Worm (Caenorhabditis elegans) whole organism, young adult: ENCODE data around the gene par-1.

Experiments
- B0019.2 ChIP-seq: fragments of 200-800 bp; sonication (Bioruptor generic); conservative IDR thresholded peaks from 2 replicates; pipeline ENCODE4 v1.3.6; 2022; ENCODE audit warnings: missing genetic modification reagents, missing genetic modification characterization, missing compliant biosample characterization
- B0336.3 ChIP-seq: fragments of 200-800 bp; sonication (Bioruptor generic); IDR thresholded peaks from 2 replicates; pipeline ENCODE4 v1.3.6; 2022; ENCODE audit warnings: missing genetic modification characterization, missing compliant biosample characterization
- C06A6.2 ChIP-seq: fragments of 200-800 bp; sonication (Bioruptor generic); conservative IDR thresholded peaks from 2 replicates; pipeline ENCODE4 v1.3.6; 2022; ENCODE audit warnings: missing genetic modification characterization, missing compliant biosample characterization
- F22D6.2 ChIP-seq: sonication (generic microtip); optimal IDR thresholded peaks from 2 replicates; lab custom pipeline; 2016; ENCODE audit warnings: mild to moderate bottlenecking, missing genetic modification characterization, missing compliant biosample characterization
- K11D2.4 ChIP-seq: fragments of 200-800 bp; sonication (Bioruptor generic); IDR thresholded peaks from 2 replicates; pipeline ENCODE4 v1.3.6; 2022; ENCODE audit warnings: missing genetic modification reagents, missing genetic modification characterization, missing compliant biosample characterization
- K12H6.12 ChIP-seq: fragments of 200-800 bp; sonication (Bioruptor generic); optimal IDR thresholded peaks from 2 replicates; lab custom pipeline; 2018; ENCODE audit warnings: mild to moderate bottlenecking, missing genetic modification characterization, missing compliant biosample characterization
- Y56A3A.18 ChIP-seq: fragments of 200-800 bp; sonication (Bioruptor generic); IDR thresholded peaks from 2 replicates; pipeline ENCODE4 v1.3.6; 2022; ENCODE audit warnings: missing genetic modification reagents, missing genetic modification characterization, missing compliant biosample characterization
- Y95B8A.8 ChIP-seq: fragments of 200-800 bp; sonication (Bioruptor generic); IDR thresholded peaks from 2 replicates; pipeline ENCODE4 v1.3.6; 2022; ENCODE audit warnings: missing genetic modification reagents, missing genetic modification characterization, missing compliant biosample characterization
- ama-1 ChIP-seq, 3 experiments: fragments of 150-350 bp in 1 of 3; sonication (generic microtip) in 2 of 3; optimal IDR thresholded peaks; 2 replicates each; lab custom pipeline; 2014 to 2018; ENCODE audit warnings: missing biosample characterization in 2 of 3, missing genetic modification characterization in 2 of 3, missing genetic modification reagents in 2 of 3
- atf-7 ChIP-seq: sonication (generic microtip); optimal IDR thresholded peaks from 2 replicates; lab custom pipeline; 2017; ENCODE audit warnings: mild to moderate bottlenecking, missing genetic modification characterization, missing compliant biosample characterization
- athp-1 ChIP-seq: sonication (generic microtip); optimal IDR thresholded peaks from 2 replicates; lab custom pipeline; 2017; ENCODE audit warnings: mild to moderate bottlenecking, missing genetic modification characterization, missing compliant biosample characterization
- attf-3 ChIP-seq: fragments of 200-800 bp; sonication (Bioruptor generic); conservative IDR thresholded peaks from 2 replicates; pipeline ENCODE4 v1.3.6; 2022; ENCODE audit warnings: missing genetic modification reagents, missing genetic modification characterization, missing compliant biosample characterization
- attf-5 ChIP-seq: fragments of 200-800 bp; sonication (Bioruptor generic); optimal IDR thresholded peaks from 2 replicates; lab custom pipeline; 2018; ENCODE audit warnings: mild to moderate bottlenecking, missing genetic modification characterization, missing compliant biosample characterization
- bed-2 ChIP-seq: fragments of 200-800 bp; sonication (Bioruptor generic); IDR thresholded peaks from 2 replicates; pipeline ENCODE4 v1.3.6; 2022; ENCODE audit warnings: missing genetic modification reagents, missing genetic modification characterization, missing compliant biosample characterization
- cebp-1 ChIP-seq, 2 experiments: fragments of 200-800 bp in 1 of 2; sonication (Bioruptor generic) in 1 of 2; sonication (generic microtip) in 1 of 2; IDR thresholded peaks in 1 of 2; optimal IDR thresholded peaks in 1 of 2; 2 replicates each; pipeline versions ENCODE4 v1.3.6 to Lab custom; 2017 to 2022; ENCODE audit warnings: missing compliant biosample characterization in 2 of 2, missing genetic modification characterization in 2 of 2, mild to moderate bottlenecking in 1 of 2, missing genetic modification reagents in 1 of 2, moderate library complexity in 1 of 2
- ceh-27 ChIP-seq: fragments of 200-800 bp; sonication (Bioruptor generic); optimal IDR thresholded peaks from 2 replicates; lab custom pipeline; 2018; ENCODE audit warnings: mild to moderate bottlenecking, missing genetic modification characterization, moderate library complexity, missing compliant biosample characterization
- die-1 ChIP-seq: sonication (generic microtip); optimal IDR thresholded peaks from 2 replicates; lab custom pipeline; 2016; ENCODE audit warnings: missing genotype, mild to moderate bottlenecking, missing genetic modification characterization, missing compliant biosample characterization
- dox-1 ChIP-seq: fragments of 200-800 bp; sonication (Bioruptor generic); IDR thresholded peaks from 2 replicates; pipeline ENCODE4 v1.3.6; 2022; ENCODE audit warnings: missing genetic modification reagents, missing genetic modification characterization, missing compliant biosample characterization
- dpff-1 ChIP-seq: sonication (generic microtip); optimal IDR thresholded peaks from 2 replicates; lab custom pipeline; 2017; ENCODE audit warnings: mild to moderate bottlenecking, missing genetic modification characterization, missing compliant biosample characterization
- dpl-1 ChIP-seq: fragments of 150-350 bp; optimal IDR thresholded peaks from 2 replicates; lab custom pipeline; 2014; ENCODE audit warnings: missing biosample characterization, missing genetic modification reagents, missing genetic modification characterization
- egl-44 ChIP-seq: fragments of 200-800 bp; sonication (Bioruptor generic); IDR thresholded peaks from 2 replicates; pipeline ENCODE4 v1.3.6; 2022; ENCODE audit warnings: missing genetic modification reagents, missing genetic modification characterization, missing compliant biosample characterization
- gei-17 ChIP-seq: fragments of 200-800 bp; sonication (Bioruptor generic); optimal IDR thresholded peaks from 2 replicates; lab custom pipeline; 2018; ENCODE audit warnings: mild to moderate bottlenecking, missing genetic modification characterization, missing compliant biosample characterization
- hmg-1.2 ChIP-seq: fragments of 200-800 bp; sonication (Bioruptor generic); IDR thresholded peaks from 2 replicates; pipeline ENCODE4 v1.3.6; 2022; ENCODE audit warnings: missing genetic modification reagents, missing genetic modification characterization, missing compliant biosample characterization
- lin-26 ChIP-seq: fragments of 200-800 bp; sonication (Bioruptor generic); IDR thresholded peaks from 2 replicates; pipeline ENCODE4 v1.3.6; 2022; ENCODE audit warnings: missing genetic modification reagents, missing genetic modification characterization, missing compliant biosample characterization
- lin-40 ChIP-seq: sonication (generic microtip); optimal IDR thresholded peaks from 2 replicates; lab custom pipeline; 2016; ENCODE audit warnings: missing genetic modification characterization, mild to moderate bottlenecking, missing compliant biosample characterization, missing genotype, missing genetic modification reagents
- lsl-1 ChIP-seq: fragments of 200-800 bp; sonication (Bioruptor generic); optimal IDR thresholded peaks from 2 replicates; lab custom pipeline; 2018; ENCODE audit warnings: mild to moderate bottlenecking, missing genetic modification characterization, moderate library complexity, missing compliant biosample characterization
- lsy-27 ChIP-seq: sonication (generic microtip); optimal IDR thresholded peaks from 2 replicates; lab custom pipeline; 2017; ENCODE audit warnings: missing genetic modification characterization, mild to moderate bottlenecking, missing compliant biosample characterization, antibody characterized with exemption, missing genotype, borderline replicate concordance; ENCODE audit not compliant: insufficient read depth
- madf-3 ChIP-seq: fragments of 200-800 bp; sonication (Bioruptor generic); IDR thresholded peaks from 2 replicates; pipeline ENCODE4 v1.3.6; 2022; ENCODE audit warnings: missing genetic modification reagents, missing genetic modification characterization, missing compliant biosample characterization
- mxl-1 ChIP-seq: sonication (generic microtip); optimal IDR thresholded peaks from 2 replicates; lab custom pipeline; 2016; ENCODE audit warnings: missing genetic modification characterization, missing compliant biosample characterization
- nfyb-1 ChIP-seq: fragments of 200-800 bp; sonication (Bioruptor generic); IDR thresholded peaks from 2 replicates; pipeline ENCODE4 v1.3.6; 2022; ENCODE audit warnings: missing genetic modification reagents, missing genetic modification characterization, missing compliant biosample characterization
- nhr-27 ChIP-seq: fragments of 200-800 bp; sonication (Bioruptor generic); optimal IDR thresholded peaks from 2 replicates; lab custom pipeline; 2018; ENCODE audit warnings: mild to moderate bottlenecking, missing genetic modification characterization, moderate library complexity, missing compliant biosample characterization
- nhr-80 ChIP-seq: sonication (generic microtip); optimal IDR thresholded peaks from 2 replicates; lab custom pipeline; 2016; ENCODE audit warnings: missing genetic modification characterization, missing compliant biosample characterization
- pbrm-1 ChIP-seq: fragments of 200-800 bp; sonication (Bioruptor generic); IDR thresholded peaks from 2 replicates; pipeline ENCODE4 v1.3.6; 2022; ENCODE audit warnings: missing genetic modification reagents, missing genetic modification characterization, missing compliant biosample characterization
- rpc-1 ChIP-seq, 2 experiments: fragments of 150-350 bp in 1 of 2; sonication (generic microtip) in 1 of 2; optimal IDR thresholded peaks; 2 replicates each; lab custom pipeline; 2014 to 2018; ENCODE audit warnings: missing biosample characterization in 1 of 2, missing genetic modification characterization in 1 of 2, missing genetic modification reagents in 1 of 2, missing genotype in 1 of 2
- sdz-38 ChIP-seq: sonication (generic microtip); optimal IDR thresholded peaks from 2 replicates; lab custom pipeline; 2016; ENCODE audit warnings: missing genotype, missing genetic modification characterization, missing compliant biosample characterization
- sea-2 ChIP-seq: fragments of 200-800 bp; sonication (Bioruptor generic); IDR thresholded peaks from 2 replicates; pipeline ENCODE4 v1.3.6; 2022; ENCODE audit warnings: missing genetic modification characterization, missing compliant biosample characterization
- tbp1 ChIP-seq: fragments of 200-800 bp; sonication (Bioruptor generic); optimal IDR thresholded peaks from 2 replicates; lab custom pipeline; 2018; ENCODE audit warnings: mild to moderate bottlenecking, missing genetic modification characterization, missing compliant biosample characterization
- tlf-1 ChIP-seq: fragments of 200-800 bp; sonication (Bioruptor generic); optimal IDR thresholded peaks from 2 replicates; lab custom pipeline; 2018; ENCODE audit warnings: mild to moderate bottlenecking, missing genetic modification characterization, missing compliant biosample characterization
- unc-62 ChIP-seq: fragments of 150-350 bp; optimal IDR thresholded peaks from 2 replicates; lab custom pipeline; 2014; ENCODE audit warnings: missing biosample characterization, missing genetic modification reagents, missing genetic modification characterization
- ztf-18 ChIP-seq: sonication (generic microtip); optimal IDR thresholded peaks from 2 replicates; lab custom pipeline; 2016; ENCODE audit warnings: missing genotype, mild to moderate bottlenecking, missing genetic modification characterization, missing compliant biosample characterization
- ztf-22 ChIP-seq: fragments of 200-800 bp; sonication (Bioruptor generic); optimal IDR thresholded peaks from 2 replicates; lab custom pipeline; 2018; ENCODE audit warnings: mild to moderate bottlenecking, missing genetic modification characterization, moderate library complexity, missing compliant biosample characterization
- ztf-26 ChIP-seq: sonication (generic microtip); optimal IDR thresholded peaks from 2 replicates; lab custom pipeline; 2017; ENCODE audit warnings: missing genetic modification characterization, missing compliant biosample characterization

par-1 gene

DNA sequence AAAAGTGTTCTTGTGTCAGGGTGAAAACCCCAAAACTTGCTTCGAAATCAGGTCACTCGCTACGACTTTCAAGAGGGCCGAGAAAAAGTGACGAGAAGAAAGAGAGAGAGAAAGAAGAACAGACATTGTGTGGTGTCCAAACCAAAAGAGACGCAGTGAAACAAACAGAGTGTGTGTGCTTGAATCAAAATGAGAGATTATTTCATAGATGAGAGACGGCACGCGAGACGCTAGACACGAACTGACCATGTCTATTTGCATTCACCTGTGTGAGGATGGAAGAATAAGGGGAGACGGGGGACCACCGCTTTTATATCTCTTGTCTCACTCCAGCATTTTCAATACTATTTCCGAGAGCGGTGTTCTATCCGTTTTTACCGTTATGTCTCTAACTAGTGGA, 9.0 kb downstream of the par-1 start (continued):
- TF ChIP-seq unc-62 (GFP tag; lab: Kevin White, UChicago) (peak; percentile 24), dpl-1 (no peak), ztf-18 (tag; lab: Kevin White, UChicago) (no peak), C06A6.2 (GFP tag; lab: Robert Waterston, UW) (no peak), F22D6.2 (tag; lab: Kevin White, UChicago) (no peak), attf-5 (GFP tag; lab: Kevin White, UChicago) (peak; percentile 22), nhr-80 (tag; lab: Kevin White, UChicago) (peak; percentile 58), atf-7 (tag; lab: Kevin White, UChicago) (peak; percentile 3), tbp1 (GFP tag; lab: Kevin White, UChicago) (peak; percentile 1), B0336.3 (GFP tag; lab: Robert Waterston, UW) (peak; percentile 13; the same call in 1 of the 2 replicates), lin-40 (tag; lab: Kevin White, UChicago) (peak; percentile 63), ama-1 (optimal IDR thresholded peaks at IDR 0.05; lab: Kevin White, UChicago) (no peak), ama-1 (GFP tag; optimal IDR thresholded peaks at IDR 0.05; lab: Kevin White, UChicago) (no peak), lin-26 (GFP tag; lab: Robert Waterston, UW) (no peak), K12H6.12 (tag; lab: Kevin White, UChicago) (peak; percentile 22), tlf-1 (no peak), attf-3 (GFP tag; lab: Robert Waterston, UW) (no peak), sea-2 (GFP tag; lab: Robert Waterston, UW) (no peak), cebp-1 (GFP tag; IDR thresholded peaks at IDR 0.05; lab: Robert Waterston, UW) (no peak), cebp-1 (tag; optimal IDR thresholded peaks at IDR 0.05; lab: Kevin White, UChicago) (peak; percentile 62), ztf-26 (no peak), nfyb-1 (GFP tag; lab: Robert Waterston, UW) (peak; percentile 14; the same call in 1 of the 2 replicates), dox-1 (GFP tag; lab: Robert Waterston, UW) (peak; percentile 30; the same call in 1 of the 2 replicates), die-1 (tag; lab: Kevin White, UChicago) (no peak), pbrm-1 (GFP tag; lab: Robert Waterston, UW) (no peak), B0019.2 (no peak)
- TF ChIP-seq, all 124 proteins: peak for 16

DNA sequence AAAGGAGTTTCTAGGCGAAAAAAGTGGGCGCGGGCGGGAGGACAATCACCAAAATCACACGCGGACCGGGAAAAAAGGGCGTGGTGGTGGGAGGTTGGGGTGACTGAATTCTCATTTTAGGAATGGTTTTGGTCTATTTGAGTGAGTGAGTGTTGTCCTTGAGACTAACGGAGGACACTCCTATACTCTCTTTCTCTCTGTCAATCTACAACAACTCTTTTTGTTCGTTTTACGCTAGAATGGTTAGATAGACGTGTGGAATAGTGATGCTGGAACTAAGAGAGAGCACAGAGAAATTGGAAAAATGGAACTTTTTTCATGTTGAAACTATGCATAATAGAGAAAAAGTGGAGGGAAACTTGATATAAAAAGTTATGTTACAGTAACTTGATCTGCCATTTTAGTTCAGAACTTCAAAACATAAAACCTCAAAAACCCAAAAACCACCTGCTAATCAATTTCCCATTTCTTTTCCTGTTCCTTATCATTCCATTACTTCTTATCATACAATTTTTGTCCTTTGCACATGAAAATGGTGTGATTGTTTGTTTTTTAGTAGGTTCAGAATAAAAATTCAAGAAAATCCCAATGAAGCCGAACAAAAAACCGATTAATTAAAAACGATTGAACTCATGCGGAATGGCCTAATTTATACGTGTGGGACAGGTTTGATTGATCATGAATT, 10.3 kb downstream of the par-1 start:
- no peak for TF ChIP-seq madf-3 (GFP tag; lab: Robert Waterston, UW)
- TF ChIP-seq nhr-80 (tag; lab: Kevin White, UChicago): peak; percentile 39

DNA sequence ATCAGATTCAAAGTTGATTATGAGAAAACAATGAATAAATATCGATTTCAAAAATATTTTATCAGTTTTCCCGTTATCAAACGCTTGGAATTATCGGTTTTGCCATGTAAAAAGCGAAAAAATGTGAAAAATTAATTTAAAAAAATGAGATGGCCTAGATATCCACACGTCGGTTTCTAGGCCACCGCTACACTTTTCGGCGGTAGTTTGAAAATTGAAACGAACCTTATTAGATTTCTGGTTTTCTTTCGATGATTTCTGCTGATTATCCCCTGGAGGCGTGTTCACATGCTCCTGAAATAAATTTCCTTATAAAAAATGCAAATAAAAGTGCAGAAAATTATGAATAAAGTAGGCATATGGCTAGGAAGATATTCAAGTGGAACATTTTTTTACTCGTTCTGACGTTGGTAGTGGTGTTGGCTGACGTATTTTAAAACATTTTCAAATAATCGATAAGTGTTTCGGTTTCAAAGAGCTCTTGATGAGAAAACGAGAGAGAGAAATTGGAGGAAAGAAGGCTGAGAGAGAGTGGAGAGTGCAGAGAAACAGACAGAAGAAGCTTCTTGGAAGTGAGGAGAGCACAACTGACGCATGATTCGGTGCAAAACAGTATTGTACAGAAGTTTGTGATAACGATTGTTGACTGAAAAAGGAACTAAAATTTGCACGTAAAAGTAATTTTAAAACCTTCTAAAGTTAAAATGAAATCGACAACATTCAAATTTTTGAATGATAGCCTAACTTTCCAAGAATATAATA, 12.0 kb downstream of the par-1 start:
- TF ChIP-seq Y56A3A.18 (GFP tag; lab: Robert Waterston, UW) (no peak), ztf-22 (GFP tag; lab: Kevin White, UChicago) (no peak), gei-17 (GFP tag; lab: Kevin White, UChicago) (no peak), bed-2 (GFP tag; lab: Robert Waterston, UW) (no peak), lsy-27 (tag; lab: Kevin White, UChicago) (no peak), Y95B8A.8 (no peak), lsl-1 (GFP tag; lab: Kevin White, UChicago) (peak; percentile 17), die-1 (tag; lab: Kevin White, UChicago) (no peak), ceh-27 (no peak), dpl-1 (peak; percentile 4), K11D2.4 (no peak), egl-44 (GFP tag; lab: Robert Waterston, UW) (no peak), sdz-38 (tag; lab: Kevin White, UChicago) (no peak), madf-3 (GFP tag; lab: Robert Waterston, UW) (no peak), mxl-1 (tag; lab: Kevin White, UChicago) (no peak), rpc-1 (optimal IDR thresholded peaks at IDR 0.05; lab: Kevin White, UChicago) (no peak), rpc-1 (tag; optimal IDR thresholded peaks at IDR 0.05; lab: Kevin White, UChicago) (no peak), nhr-27 (tag; lab: Kevin White, UChicago) (no peak), dpff-1 (tag; lab: Kevin White, UChicago) (no peak), athp-1 (tag; lab: Kevin White, UChicago) (no peak), unc-62 (GFP tag; lab: Kevin White, UChicago) (no peak), hmg-1.2 (GFP tag; lab: Robert Waterston, UW) (0 out of 2 replicates have a peak, but pooled peaks have one; percentile 17)
